Worm (Caenorhabditis elegans) whole organism, young adult: ENCODE measurements around the gene mes-6.
A peak's percentile ranks its signal among the peaks of the same experiment; 100 is the strongest.
"Not testable (repeated sequence)": the region's sequence is repeated elsewhere in the genome, so short reads cannot be mapped to it uniquely, and the experiment has no call there.

Source experiments
- egl-18 ChIP-seq: fragments of 200-800 bp; sonication (Bioruptor generic); IDR thresholded peaks from 2 replicates; pipeline ENCODE4 v1.3.6; 2022; ENCODE audit warnings: missing genetic modification reagents, missing genetic modification characterization, missing compliant biosample characterization
- ets-4 ChIP-seq: fragments of 200-800 bp; sonication (Bioruptor generic); optimal IDR thresholded peaks from 2 replicates; lab custom pipeline; 2018; ENCODE audit warnings: mild to moderate bottlenecking, missing genetic modification characterization, missing compliant biosample characterization
- hsf-1 ChIP-seq: fragments of 200-800 bp; sonication (Bioruptor generic); IDR thresholded peaks from 2 replicates; pipeline ENCODE4 v1.3.6; 2022; ENCODE audit warnings: missing genetic modification reagents, missing genetic modification characterization, missing compliant biosample characterization
- nhr-80 ChIP-seq: sonication (generic microtip); optimal IDR thresholded peaks from 2 replicates; lab custom pipeline; 2016; ENCODE audit warnings: missing genetic modification characterization, missing compliant biosample characterization
- zfh-2 ChIP-seq: fragments of 200-800 bp; sonication (Bioruptor generic); conservative IDR thresholded peaks from 2 replicates; pipeline ENCODE4 v1.3.6; 2022; ENCODE audit warnings: missing genetic modification reagents, missing genetic modification characterization, missing compliant biosample characterization

DNA sequence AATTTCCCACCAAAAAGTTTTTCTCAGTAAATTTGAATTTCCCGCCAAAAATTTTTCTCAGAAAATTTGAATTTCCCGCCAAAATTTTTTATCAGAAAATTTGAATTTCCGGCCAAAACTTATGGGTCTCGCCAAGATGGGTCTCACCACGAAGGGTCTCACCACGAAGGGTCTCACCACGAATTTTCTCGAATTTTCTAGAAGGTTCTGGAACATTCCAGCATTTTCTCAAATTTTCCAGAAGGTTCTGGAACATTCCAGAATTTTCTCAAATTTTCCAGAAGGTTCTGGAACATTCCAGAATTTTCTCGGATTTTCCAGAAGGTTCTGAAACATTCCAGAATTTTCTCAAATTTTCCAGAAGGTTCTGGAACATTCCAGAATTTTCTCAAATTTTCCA is 43.7 kb upstream of the mes-6 start:
- TF ChIP-seq hsf-1 (GFP tag; lab: Robert Waterston, UW) = peak; percentile 97
- TF ChIP-seq egl-18 (GFP tag; lab: Robert Waterston, UW); nhr-80 (tag; lab: Kevin White, UChicago); ets-4 (GFP tag; lab: Kevin White, UChicago); zfh-2 (GFP tag; lab: Robert Waterston, UW): not testable (repeated sequence)
